Worm (Caenorhabditis elegans) whole organism, mixed stage, embryonic: ENCODE results near the gene clc-8.

ENCODE experiments used
- M03D4.4 ChIP-seq: sonication (generic microtip); optimal IDR thresholded peaks from 2 replicates; lab custom pipeline; 2017; ENCODE audit warnings: mild to moderate bottlenecking, missing genetic modification characterization, missing compliant biosample characterization
- bed-3 ChIP-seq: fragments of 200-800 bp; sonication (Bioruptor generic); optimal IDR thresholded peaks from 3 replicates; lab custom pipeline; 2018; ENCODE audit warnings: mild to moderate bottlenecking, missing genetic modification characterization, moderate library complexity, missing compliant biosample characterization
- blmp-1 ChIP-seq: fragments of 150-350 bp; optimal IDR thresholded peaks from 2 replicates; lab custom pipeline; 2014; ENCODE audit warnings: missing biosample characterization, missing genetic modification characterization
- ceh-39 ChIP-seq: fragments of 150-350 bp; optimal IDR thresholded peaks from 2 replicates; lab custom pipeline; 2014; ENCODE audit warnings: missing biosample characterization, missing genetic modification characterization
- ceh-43 ChIP-seq: fragments of 200-800 bp; sonication (Bioruptor generic); optimal IDR thresholded peaks from 2 replicates; lab custom pipeline; 2018; ENCODE audit warnings: mild to moderate bottlenecking, missing genetic modification characterization, moderate library complexity, missing compliant biosample characterization
- ceh-83 ChIP-seq: fragments of 200-800 bp; sonication (Bioruptor generic); optimal IDR thresholded peaks from 2 replicates; lab custom pipeline; 2018; ENCODE audit warnings: mild to moderate bottlenecking, missing genetic modification characterization, missing compliant biosample characterization
- ces-1 ChIP-seq: fragments of 150-350 bp; optimal IDR thresholded peaks from 2 replicates; lab custom pipeline; 2014; ENCODE audit warnings: missing biosample characterization, missing genetic modification reagents, missing genetic modification characterization
- cnd-1 ChIP-seq: fragments of 200-800 bp; sonication (Bioruptor generic); optimal IDR thresholded peaks from 2 replicates; lab custom pipeline; 2018; ENCODE audit warnings: mild to moderate bottlenecking, missing genetic modification characterization, missing compliant biosample characterization
- elt-1 ChIP-seq: sonication (generic microtip); optimal IDR thresholded peaks from 2 replicates; lab custom pipeline; 2017; ENCODE audit warnings: missing genetic modification characterization, mild to moderate bottlenecking, missing compliant biosample characterization, antibody characterized with exemption, moderate library complexity, borderline replicate concordance; ENCODE audit not compliant: insufficient read depth
- elt-3 ChIP-seq: fragments of 150-350 bp; optimal IDR thresholded peaks from 2 replicates; lab custom pipeline; 2014; ENCODE audit warnings: missing biosample characterization, missing genetic modification characterization
- flh-1 ChIP-seq: fragments of 200-800 bp; sonication (Bioruptor generic); optimal IDR thresholded peaks from 2 replicates; lab custom pipeline; 2018; ENCODE audit warnings: mild to moderate bottlenecking, missing genetic modification characterization, moderate library complexity, missing compliant biosample characterization
- ham-2 ChIP-seq: fragments of 200-800 bp; sonication (Bioruptor generic); optimal IDR thresholded peaks from 2 replicates; lab custom pipeline; 2018; ENCODE audit warnings: mild to moderate bottlenecking, missing genetic modification characterization, missing compliant biosample characterization
- hlh-1 ChIP-seq: fragments of 150-350 bp; optimal IDR thresholded peaks from 2 replicates; lab custom pipeline; 2014; ENCODE audit warnings: missing biosample characterization, missing genetic modification reagents, missing genetic modification characterization
- lin-13 ChIP-seq: fragments of 150-350 bp; optimal IDR thresholded peaks from 2 replicates; lab custom pipeline; 2014; ENCODE audit warnings: missing biosample characterization, missing genetic modification characterization
- lin-32 ChIP-seq: fragments of 200-800 bp; sonication (Bioruptor generic); optimal IDR thresholded peaks from 2 replicates; lab custom pipeline; 2018; ENCODE audit warnings: mild to moderate bottlenecking, missing genetic modification characterization, missing compliant biosample characterization
- lsy-2 ChIP-seq: fragments of 150-350 bp; optimal IDR thresholded peaks from 2 replicates; lab custom pipeline; 2014; ENCODE audit warnings: missing biosample characterization, missing genetic modification characterization
- mab-5 ChIP-seq: fragments of 150-350 bp; optimal IDR thresholded peaks from 2 replicates; lab custom pipeline; 2014; ENCODE audit warnings: missing biosample characterization, missing genetic modification characterization
- mep-1 ChIP-seq: fragments of 150-350 bp; optimal IDR thresholded peaks from 2 replicates; lab custom pipeline; 2017; ENCODE audit warnings: missing biosample characterization, missing genetic modification reagents, missing genetic modification characterization, inconsistent platforms
- mls-2 ChIP-seq: sonication (generic microtip); optimal IDR thresholded peaks from 2 replicates; lab custom pipeline; 2016; ENCODE audit warnings: mild to moderate bottlenecking, missing genetic modification characterization, moderate library complexity, missing compliant biosample characterization
- nhr-12 ChIP-seq: fragments of 150-350 bp; optimal IDR thresholded peaks from 2 replicates; lab custom pipeline; 2014; ENCODE audit warnings: missing biosample characterization, missing genetic modification characterization
- nhr-2 ChIP-seq: fragments of 150-350 bp; optimal IDR thresholded peaks from 2 replicates; lab custom pipeline; 2014; ENCODE audit warnings: missing biosample characterization, missing genetic modification characterization
- nhr-237 ChIP-seq: fragments of 150-350 bp; optimal IDR thresholded peaks from 2 replicates; lab custom pipeline; 2014; ENCODE audit warnings: missing biosample characterization, missing genetic modification characterization
- nhr-28 ChIP-seq: fragments of 150-350 bp; optimal IDR thresholded peaks from 2 replicates; lab custom pipeline; 2014; ENCODE audit warnings: missing biosample characterization, missing genetic modification characterization
- nhr-76 ChIP-seq: sonication (generic microtip); optimal IDR thresholded peaks from 2 replicates; lab custom pipeline; 2017; ENCODE audit warnings: missing biosample characterization, missing genetic modification characterization
- pha-4 ChIP-seq: fragments of 150-350 bp; optimal IDR thresholded peaks from 2 replicates; lab custom pipeline; 2018; ENCODE audit warnings: missing biosample characterization, missing genetic modification reagents, missing genetic modification characterization
- sptf-1 ChIP-seq: sonication (generic microtip); optimal IDR thresholded peaks from 2 replicates; lab custom pipeline; 2017; ENCODE audit warnings: mild to moderate bottlenecking, missing genetic modification characterization, moderate library complexity, missing compliant biosample characterization
- unc-120 ChIP-seq: sonication (generic microtip); optimal IDR thresholded peaks from 2 replicates; lab custom pipeline; 2017; ENCODE audit warnings: missing genetic modification characterization, missing compliant biosample characterization; ENCODE audit not compliant: poor library complexity, severe bottlenecking
- unc-39 ChIP-seq: fragments of 150-350 bp; optimal IDR thresholded peaks from 2 replicates; lab custom pipeline; 2014; ENCODE audit warnings: missing biosample characterization, missing genetic modification characterization
- unc-62 ChIP-seq: fragments of 150-350 bp; optimal IDR thresholded peaks from 2 replicates; lab custom pipeline; 2014; ENCODE audit warnings: missing biosample characterization, missing genetic modification reagents, missing genetic modification characterization
- zip-8 ChIP-seq: fragments of 150-350 bp; optimal IDR thresholded peaks from 2 replicates; lab custom pipeline; 2014; ENCODE audit warnings: missing biosample characterization, missing genetic modification characterization
- ztf-11 ChIP-seq: fragments of 150-350 bp; optimal IDR thresholded peaks from 2 replicates; lab custom pipeline; 2014; ENCODE audit warnings: missing biosample characterization, missing genetic modification characterization

The clc-8 gene

DNA sequence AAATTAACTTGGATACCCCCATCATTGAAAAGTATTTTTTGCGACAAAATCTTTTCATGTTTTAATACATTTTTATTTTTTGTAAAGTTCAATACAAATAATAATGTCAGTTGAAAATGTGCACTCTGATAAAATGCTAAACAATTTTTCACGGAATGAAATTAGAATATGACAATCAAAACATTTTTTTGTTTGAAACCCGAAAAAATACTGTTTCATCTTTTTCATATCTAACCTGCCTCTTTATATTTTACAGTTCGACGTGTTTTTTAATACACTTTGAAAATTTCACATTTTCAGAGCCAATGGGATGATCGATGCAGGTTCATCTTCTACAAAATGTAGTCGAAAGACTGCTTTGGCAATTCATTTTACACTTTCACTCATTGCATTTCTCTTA, at the start of gene clc-8:
clc-8 (plus strand) TSS at position 301 of the 400 bp plus-strand sequence.
- TF ChIP-seq lin-32 (GFP tag; lab: Kevin White, UChicago) (no peak), ham-2 (GFP tag; lab: Kevin White, UChicago) (no peak), cnd-1 (tag; lab: Kevin White, UChicago) (no peak), M03D4.4 (no peak), hlh-1 (tag; lab: Kevin White, UChicago) (no peak), sptf-1 (tag; lab: Kevin White, UChicago) (no peak), zip-8 (tag; lab: Kevin White, UChicago) (no peak), ceh-83 (no peak), flh-1 (no peak), nhr-76 (tag; lab: Kevin White, UChicago) (no peak), lin-13 (no peak), ceh-43 (GFP tag; lab: Kevin White, UChicago) (no peak), nhr-237 (tag; lab: Kevin White, UChicago) (no peak), ces-1 (GFP tag; lab: Kevin White, UChicago) (no peak), nhr-2 (tag; lab: Kevin White, UChicago) (no peak), elt-3 (tag; lab: Kevin White, UChicago) (no peak), pha-4 (tag; lab: Kevin White, UChicago) (no peak)

DNA sequence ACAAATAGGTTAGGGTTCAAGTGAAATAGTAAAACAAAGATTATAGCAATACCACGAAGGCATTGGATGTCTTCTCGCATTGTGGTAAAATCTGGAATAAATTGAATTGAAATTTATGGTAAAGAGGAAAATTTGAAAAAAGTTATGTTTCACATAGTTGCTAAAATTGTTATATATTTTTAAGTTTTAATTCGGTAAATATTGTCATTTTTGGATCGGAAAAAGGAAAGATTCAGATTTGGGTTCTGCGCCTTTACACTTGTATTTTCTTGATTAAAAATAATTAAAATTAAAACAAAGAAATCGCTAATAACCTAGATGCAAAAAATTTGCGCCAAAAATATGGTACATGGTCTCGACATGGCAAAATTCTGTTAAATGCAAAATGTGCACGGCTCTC, 43.3 kb upstream of the clc-8 start, which contains the start of gene oac-56:
oac-56 (minus strand) TSS at position 101 of the 400 bp plus-strand sequence.
- no peak for TF ChIP-seq ces-1 (GFP tag; lab: Kevin White, UChicago)

DNA sequence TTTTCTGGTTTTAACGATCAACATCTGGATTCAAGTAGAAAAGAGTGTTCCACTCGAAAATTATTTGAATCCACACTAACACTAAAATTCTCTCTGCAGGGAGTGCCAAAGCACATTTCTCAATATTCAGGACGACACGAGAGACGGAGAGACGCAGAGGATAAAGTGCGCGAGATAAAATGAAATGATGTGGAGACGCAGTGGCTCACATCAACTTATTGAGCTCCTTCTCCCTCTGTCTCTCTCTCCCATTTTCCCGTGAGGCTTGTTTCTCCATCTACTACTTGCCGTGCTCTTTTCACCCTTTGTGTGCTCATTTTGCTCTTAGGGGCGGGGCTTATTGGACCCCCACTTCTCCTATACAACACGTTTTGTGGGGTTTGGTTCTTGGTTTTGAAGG, 37.8 kb upstream of the clc-8 start:
- TF ChIP-seq pha-4 (tag; lab: Kevin White, UChicago) (peak; percentile 7), unc-62 (GFP tag; lab: Kevin White, UChicago) (peak; percentile 44), flh-1 (no peak), ces-1 (GFP tag; lab: Kevin White, UChicago) (peak; percentile 87), nhr-2 (tag; lab: Kevin White, UChicago) (no peak), hlh-1 (tag; lab: Kevin White, UChicago) (peak; percentile 48), elt-3 (tag; lab: Kevin White, UChicago) (no peak), lin-32 (GFP tag; lab: Kevin White, UChicago) (no peak)

DNA sequence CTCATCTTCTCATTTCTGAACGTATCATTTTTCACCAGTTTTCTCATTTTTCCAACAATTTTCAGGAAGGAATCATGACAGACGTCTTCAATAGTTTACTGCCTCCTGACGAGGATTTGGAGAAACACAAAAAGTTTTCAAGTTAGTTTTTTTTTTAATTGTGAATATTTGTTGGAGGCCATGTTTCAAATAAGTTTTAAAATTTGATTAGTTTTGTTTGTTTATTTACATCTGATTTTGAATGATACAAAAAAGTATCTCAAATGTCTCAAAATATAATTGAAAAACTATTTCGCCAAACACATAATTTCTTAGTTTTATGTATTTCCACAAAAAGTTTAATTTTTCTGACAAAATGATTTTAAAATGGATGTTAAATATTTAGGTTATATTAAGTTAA, 32.7 kb upstream of the clc-8 start, which contains the start of gene ssu-2:
ssu-2 (plus strand) TSS at position 59 of the 400 bp plus-strand sequence.
- no peak for TF ChIP-seq nhr-76 (tag; lab: Kevin White, UChicago)
- no peak for TF ChIP-seq nhr-12
- TF ChIP-seq unc-39 (tag; lab: Kevin White, UChicago) = no peak
- no peak for TF ChIP-seq mab-5 (tag; lab: Kevin White, UChicago)
- no peak for TF ChIP-seq nhr-2 (tag; lab: Kevin White, UChicago)
- no peak for TF ChIP-seq nhr-28 (tag; lab: Kevin White, UChicago)
- TF ChIP-seq nhr-237 (tag; lab: Kevin White, UChicago) = no peak
- TF ChIP-seq ces-1 (GFP tag; lab: Kevin White, UChicago) = no peak
- no peak for TF ChIP-seq flh-1
- no peak for TF ChIP-seq sptf-1 (tag; lab: Kevin White, UChicago)
- no peak for TF ChIP-seq lsy-2 (tag; lab: Kevin White, UChicago)
- no peak for TF ChIP-seq zip-8 (tag; lab: Kevin White, UChicago)
- TF ChIP-seq bed-3 (GFP tag; lab: Kevin White, UChicago) = no peak

DNA sequence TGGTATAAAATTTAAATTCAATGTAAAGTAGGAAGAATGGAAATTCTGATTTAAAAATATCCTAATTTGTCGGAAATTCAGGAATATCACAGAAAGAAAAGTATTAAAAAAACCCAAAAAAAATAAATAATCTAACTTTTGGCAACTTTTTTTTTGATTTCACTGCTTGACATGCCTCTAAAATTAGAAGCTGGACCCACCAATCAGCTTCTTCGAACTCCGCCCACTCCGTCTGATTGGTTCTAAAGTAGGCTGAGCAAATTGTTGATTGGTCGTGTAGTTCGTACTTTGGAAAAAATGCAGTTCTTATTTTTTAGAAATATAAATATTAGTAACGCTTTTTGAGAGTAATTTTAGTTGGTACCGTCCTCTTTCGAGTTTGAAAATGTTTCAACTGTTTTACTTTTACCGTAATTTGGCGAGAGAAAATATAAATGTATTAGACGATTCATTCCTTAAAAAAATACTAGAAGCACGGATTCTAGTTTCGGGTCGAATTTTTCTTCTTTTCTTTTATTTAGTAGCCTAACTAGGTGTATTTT, 28.0 kb upstream of the clc-8 start:
- TF ChIP-seq ceh-39 (tag; lab: Kevin White, UChicago) (no peak), unc-39 (tag; lab: Kevin White, UChicago) (no peak), M03D4.4 (no peak), sptf-1 (tag; lab: Kevin White, UChicago) (no peak), ceh-43 (GFP tag; lab: Kevin White, UChicago) (no peak), lin-13 (no peak), unc-120 (tag; lab: Kevin White, UChicago) (no peak), blmp-1 (tag; lab: Kevin White, UChicago) (no peak), elt-1 (tag; lab: Kevin White, UChicago) (no peak)

DNA sequence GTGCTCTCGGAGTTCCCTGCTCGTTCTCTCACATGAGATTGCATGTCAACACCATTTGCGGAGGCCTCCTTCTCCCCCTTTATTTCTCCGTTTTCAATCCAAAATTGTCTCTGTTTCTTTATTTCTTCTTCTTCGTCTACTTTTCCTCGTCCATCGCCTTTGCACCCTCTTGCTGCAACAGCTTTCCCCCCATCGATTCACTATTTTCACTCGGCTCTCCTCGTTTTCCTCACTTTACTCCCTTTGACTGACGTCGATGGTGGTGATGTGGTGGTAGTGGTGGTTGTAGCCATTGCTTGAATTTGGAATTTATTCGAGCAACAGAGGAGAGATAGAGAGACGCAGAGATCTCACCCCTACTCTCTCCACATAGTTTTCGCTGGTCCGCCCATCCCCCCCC, 22.3 kb upstream of the clc-8 start:
- no peak for TF ChIP-seq ztf-11 (tag; lab: Kevin White, UChicago)
- TF ChIP-seq mep-1 = peak; percentile 12
- peak; percentile 44 for TF ChIP-seq sptf-1 (tag; lab: Kevin White, UChicago)
- TF ChIP-seq ces-1 (GFP tag; lab: Kevin White, UChicago) = peak; percentile 77
- TF ChIP-seq unc-62 (GFP tag; lab: Kevin White, UChicago) = no peak
- no peak for TF ChIP-seq lin-13
- TF ChIP-seq hlh-1 (tag; lab: Kevin White, UChicago) = no peak
- peak; percentile 16 for TF ChIP-seq ceh-83
- TF ChIP-seq ceh-43 (GFP tag; lab: Kevin White, UChicago) = no peak
- TF ChIP-seq lin-32 (GFP tag; lab: Kevin White, UChicago) = no peak
- peak; percentile 46 for TF ChIP-seq mls-2 (tag; lab: Kevin White, UChicago)
- TF ChIP-seq ceh-39 (tag; lab: Kevin White, UChicago) = no peak
- TF ChIP-seq, all 35 proteins: peak for 5
